Worm (Caenorhabditis elegans) whole organism, L3 larva: ENCODE results near the gene ZK697.1.

Experiments
- egl-27 ChIP-seq: sonication (generic microtip); optimal IDR thresholded peaks from 4 replicates; lab custom pipeline; 2017; ENCODE audit warnings: missing biosample characterization, missing genetic modification reagents, missing genetic modification characterization
- fos-1 ChIP-seq: fragments of 150-350 bp; optimal IDR thresholded peaks from 2 replicates; lab custom pipeline; 2014; ENCODE audit warnings: missing biosample characterization, missing genetic modification characterization
- lin-15B ChIP-seq: fragments of 150-350 bp; optimal IDR thresholded peaks from 2 replicates; lab custom pipeline; 2014; ENCODE audit warnings: missing biosample characterization, missing genetic modification characterization

ce11 chrV:1708441-1708840, 44.2 kb upstream of the ZK697.1 start, which contains the start of gene srw-99:
- TF ChIP-seq fos-1 = no peak
- TF ChIP-seq lin-15B (tag; lab: Kevin White, UChicago) = no peak
- no peak for TF ChIP-seq egl-27 (tag; lab: Kevin White, UChicago)
